Worm (Caenorhabditis elegans): Measurements from ENCODE around the gene dnj-25.

DNA sequence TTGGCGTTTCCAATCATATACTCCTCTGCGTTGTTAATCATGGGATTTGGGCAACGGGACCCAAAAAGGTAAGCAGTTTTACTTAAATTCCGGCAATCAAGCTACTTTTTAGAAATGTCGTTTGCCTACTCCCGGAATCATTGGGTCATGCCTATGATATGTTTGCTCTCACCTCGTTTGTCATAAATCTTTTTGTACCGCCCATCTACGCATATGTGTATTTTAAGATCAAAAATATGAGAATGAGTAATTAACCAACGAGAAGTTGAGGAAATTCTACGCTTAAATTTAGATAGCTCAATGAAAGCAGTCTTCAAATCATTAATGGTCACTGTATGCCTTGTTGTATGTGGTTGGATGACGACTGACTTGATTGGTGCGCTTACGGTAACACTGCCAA, 61.8 kb downstream of the dnj-25 start:
- TF ChIP-seq fkh-2 (tag; optimal IDR thresholded peaks at IDR 0.05) (no peak), lin-15B (tag; optimal IDR thresholded peaks at IDR 0.05) (no peak), nhr-12 (tag; optimal IDR thresholded peaks at IDR 0.05) (no peak), elt-2 (tag; optimal IDR thresholded peaks at IDR 0.05) (no peak)

All from whole organism, L3 larva.